Fruit fly (Drosophila melanogaster): ENCODE measurements around the gene Cog4.
A peak's percentile ranks its signal among the peaks of the same experiment; 100 is the strongest.

The Cog4 gene

dm6 chr2L:10526953-10527584, 38.6 kb upstream of the Cog4 start, which contains the start of gene Lip4 (continued):
- TF ChIP-seq bigmax (GFP tag; optimal IDR thresholded peaks at IDR 0.05) (no peak), dati (GFP tag; IDR thresholded peaks at IDR 0.05) (no peak), twi (tag; optimal IDR thresholded peaks at IDR 0.05) (peak; percentile 9), Side (GFP tag; optimal IDR thresholded peaks at IDR 0.05) (no peak), Hr3 (GFP tag; optimal IDR thresholded peaks at IDR 0.05) (peak; percentile 58), Dp (GFP tag; optimal IDR thresholded peaks at IDR 0.05) (no peak), CG12942 (GFP tag; optimal IDR thresholded peaks at IDR 0.05) (peak; percentile 46), Bdp1 (GFP tag; optimal IDR thresholded peaks at IDR 0.05) (peak; percentile 7), hkb (optimal IDR thresholded peaks at IDR 0.05) (no peak), hkb (GFP tag; IDR thresholded peaks at IDR 0.05) (peak; percentile 82), ems (GFP tag; optimal IDR thresholded peaks at IDR 0.05) (peak; percentile 62), MESR4 (GFP tag; optimal IDR thresholded peaks at IDR 0.05) (no peak), pita (GFP tag; optimal IDR thresholded peaks at IDR 0.05) (no peak), CG1024 (GFP tag; IDR thresholded peaks at IDR 0.05) (peak; percentile 65), gcm2 (GFP tag; optimal IDR thresholded peaks at IDR 0.05) (no peak), eyg (GFP tag; optimal IDR thresholded peaks at IDR 0.05) (peak; percentile 43), CG7786 (GFP tag; optimal IDR thresholded peaks at IDR 0.05) (no peak), CG11085 (GFP tag; IDR thresholded peaks at IDR 0.05) (peak; percentile 73), al (GFP tag; IDR thresholded peaks at IDR 0.05) (no peak), crp (GFP tag; optimal IDR thresholded peaks at IDR 0.05) (peak in 1 of 2 experiments; percentile 11), CG16813 (GFP tag; IDR thresholded peaks at IDR 0.05; ENCODE audit: partially characterized antibody) (no peak), CG12299 (tag; optimal IDR thresholded peaks at IDR 0.05) (peak; percentile 55), CG15696 (tag; optimal IDR thresholded peaks at IDR 0.05) (peak; percentile 66), Mrtf (GFP tag; IDR thresholded peaks at IDR 0.05) (peak; percentile 53; the same call in 1 of the 3 replicates), H15 (GFP tag; IDR thresholded peaks at IDR 0.05) (peak; percentile 81), lbe (GFP tag; optimal IDR thresholded peaks at IDR 0.05) (no peak), MTF-1 (GFP tag; optimal IDR thresholded peaks at IDR 0.05; ENCODE audit: borderline replicate concordance) (no peak), ftz-f1 (GFP tag; optimal IDR thresholded peaks at IDR 0.05) (no peak), CG4424 (GFP tag; optimal IDR thresholded peaks at IDR 0.05) (peak; percentile 66), CG4707 (GFP tag; optimal IDR thresholded peaks at IDR 0.05) (no peak), CG7271 (tag; optimal IDR thresholded peaks at IDR 0.05) (peak; percentile 74), ind (GFP tag; optimal IDR thresholded peaks at IDR 0.05) (peak; percentile 76), z (GFP tag; IDR thresholded peaks at IDR 0.05) (no peak), CG13296 (GFP tag; optimal IDR thresholded peaks at IDR 0.05) (peak; percentile 80), CG14710 (tag; optimal IDR thresholded peaks at IDR 0.05) (peak; percentile 63), CG9727 (GFP tag; optimal IDR thresholded peaks at IDR 0.05) (peak; percentile 86), so (GFP tag; IDR thresholded peaks at IDR 0.05) (peak; percentile 76; the same call in 2 of the 3 replicates), CG4404 (GFP tag; IDR thresholded peaks at IDR 0.05) (peak; percentile 72), CG13624 (GFP tag; optimal IDR thresholded peaks at IDR 0.05) (peak; percentile 40)

- TF ChIP-seq klu (GFP tag; IDR thresholded peaks at IDR 0.05) (peak; percentile 49; the same call in 1 of the 2 replicates), CG32772 (GFP tag; IDR thresholded peaks at IDR 0.05) (peak; percentile 66), Jarid2 (GFP tag; optimal IDR thresholded peaks at IDR 0.05) (peak; percentile 33), Eip74EF (GFP tag; optimal IDR thresholded peaks at IDR 0.05) (peak in 1 of 2 experiments; percentile 53), CG4424 (GFP tag; optimal IDR thresholded peaks at IDR 0.05) (peak; percentile 38), prd (optimal IDR thresholded peaks at IDR 0.05) (no peak), prd (GFP tag; IDR thresholded peaks at IDR 0.05) (peak; percentile 71; the same call in 2 of the 3 replicates), CG13123 (GFP tag; optimal IDR thresholded peaks at IDR 0.05) (peak; percentile 24), ranshi (GFP tag; IDR thresholded peaks at IDR 0.05) (peak; percentile 46; the same call in 1 of the 2 replicates), CG9797 (GFP tag; optimal IDR thresholded peaks at IDR 0.05) (no peak), CG14965 (GFP tag; optimal IDR thresholded peaks at IDR 0.05; ENCODE audit: borderline replicate concordance) (no peak), hb (GFP tag; IDR thresholded peaks at IDR 0.05; ENCODE audit: partially characterized antibody) (no peak), MESR4 (GFP tag; optimal IDR thresholded peaks at IDR 0.05) (no peak), CG13296 (GFP tag; optimal IDR thresholded peaks at IDR 0.05) (peak; percentile 50), CG15696 (tag; optimal IDR thresholded peaks at IDR 0.05) (peak; percentile 29)
These were observed 33.9 kb upstream of the Cog4 start for dm6 chr2L:10522174-10522893.

All from whole organism, embryonic.